Worm (Caenorhabditis elegans) whole organism, young adult: Measurements from ENCODE around the gene T09A12.1.

ENCODE experiments used
- B0019.2 ChIP-seq: fragments of 200-800 bp; sonication (Bioruptor generic); conservative IDR thresholded peaks from 2 replicates; pipeline ENCODE4 v1.3.6; 2022; ENCODE audit warnings: missing genetic modification reagents, missing genetic modification characterization, missing compliant biosample characterization
- D2030.7 ChIP-seq: fragments of 200-800 bp; sonication (Bioruptor generic); IDR thresholded peaks from 2 replicates; pipeline ENCODE4 v1.3.6; 2022; ENCODE audit warnings: missing genetic modification reagents, missing genetic modification characterization, missing compliant biosample characterization
- F55B11.4 ChIP-seq: sonication (generic microtip); optimal IDR thresholded peaks from 2 replicates; lab custom pipeline; 2016; ENCODE audit warnings: missing compliant biosample characterization, missing genetic modification characterization, borderline replicate concordance; ENCODE audit not compliant: insufficient read depth
- K11D2.4 ChIP-seq: fragments of 200-800 bp; sonication (Bioruptor generic); IDR thresholded peaks from 2 replicates; pipeline ENCODE4 v1.3.6; 2022; ENCODE audit warnings: missing genetic modification reagents, missing genetic modification characterization, missing compliant biosample characterization
- Y95B8A.8 ChIP-seq: fragments of 200-800 bp; sonication (Bioruptor generic); IDR thresholded peaks from 2 replicates; pipeline ENCODE4 v1.3.6; 2022; ENCODE audit warnings: missing genetic modification reagents, missing genetic modification characterization, missing compliant biosample characterization
- ZK185.1 ChIP-seq: sonication (generic microtip); optimal IDR thresholded peaks from 2 replicates; lab custom pipeline; 2016; ENCODE audit warnings: mild to moderate bottlenecking, missing genetic modification characterization, missing compliant biosample characterization; ENCODE audit not compliant: poor library complexity, severe bottlenecking
- ama-1 ChIP-seq, 3 experiments: fragments of 150-350 bp in 1 of 3; sonication (generic microtip) in 2 of 3; optimal IDR thresholded peaks; 2 replicates each; lab custom pipeline; 2014 to 2018; ENCODE audit warnings: missing biosample characterization in 2 of 3, missing genetic modification characterization in 2 of 3, missing genetic modification reagents in 2 of 3
- atf-7 ChIP-seq: sonication (generic microtip); optimal IDR thresholded peaks from 2 replicates; lab custom pipeline; 2017; ENCODE audit warnings: mild to moderate bottlenecking, missing genetic modification characterization, missing compliant biosample characterization
- athp-1 ChIP-seq: sonication (generic microtip); optimal IDR thresholded peaks from 2 replicates; lab custom pipeline; 2017; ENCODE audit warnings: mild to moderate bottlenecking, missing genetic modification characterization, missing compliant biosample characterization
- bed-1 ChIP-seq: fragments of 200-800 bp; sonication (Bioruptor generic); IDR thresholded peaks from 2 replicates; pipeline ENCODE4 v1.3.6; 2022; ENCODE audit warnings: missing genetic modification reagents, missing genetic modification characterization, missing compliant biosample characterization
- ceh-40 ChIP-seq: fragments of 200-800 bp; sonication (Bioruptor generic); IDR thresholded peaks from 2 replicates; pipeline ENCODE4 v1.3.6; 2022; ENCODE audit warnings: missing genetic modification characterization, missing compliant biosample characterization
- ceh-79 ChIP-seq: sonication (generic microtip); optimal IDR thresholded peaks from 2 replicates; lab custom pipeline; 2017; ENCODE audit warnings: mild to moderate bottlenecking, missing genetic modification characterization, missing compliant biosample characterization
- ceh-91 ChIP-seq: fragments of 200-800 bp; sonication (Bioruptor generic); IDR thresholded peaks from 2 replicates; pipeline ENCODE4 v1.3.6; 2022; ENCODE audit warnings: missing genetic modification reagents, missing genetic modification characterization, missing compliant biosample characterization
- dox-1 ChIP-seq: fragments of 200-800 bp; sonication (Bioruptor generic); IDR thresholded peaks from 2 replicates; pipeline ENCODE4 v1.3.6; 2022; ENCODE audit warnings: missing genetic modification reagents, missing genetic modification characterization, missing compliant biosample characterization
- dpl-1 ChIP-seq: fragments of 150-350 bp; optimal IDR thresholded peaks from 2 replicates; lab custom pipeline; 2014; ENCODE audit warnings: missing biosample characterization, missing genetic modification reagents, missing genetic modification characterization
- egl-18 ChIP-seq: fragments of 200-800 bp; sonication (Bioruptor generic); IDR thresholded peaks from 2 replicates; pipeline ENCODE4 v1.3.6; 2022; ENCODE audit warnings: missing genetic modification reagents, missing genetic modification characterization, missing compliant biosample characterization
- ets-4 ChIP-seq: fragments of 200-800 bp; sonication (Bioruptor generic); optimal IDR thresholded peaks from 2 replicates; lab custom pipeline; 2018; ENCODE audit warnings: mild to moderate bottlenecking, missing genetic modification characterization, missing compliant biosample characterization
- hmg-20 ChIP-seq: fragments of 200-800 bp; sonication (Bioruptor generic); IDR thresholded peaks from 2 replicates; pipeline ENCODE4 v1.3.6; 2022; ENCODE audit warnings: missing genetic modification reagents, missing genetic modification characterization, missing compliant biosample characterization
- let-526 ChIP-seq: fragments of 200-800 bp; sonication (Bioruptor generic); IDR thresholded peaks from 2 replicates; pipeline ENCODE4 v1.3.6; 2022; ENCODE audit warnings: missing genetic modification reagents, missing genetic modification characterization, missing compliant biosample characterization
- lin-26 ChIP-seq: fragments of 200-800 bp; sonication (Bioruptor generic); IDR thresholded peaks from 2 replicates; pipeline ENCODE4 v1.3.6; 2022; ENCODE audit warnings: missing genetic modification reagents, missing genetic modification characterization, missing compliant biosample characterization
- lin-35 ChIP-seq, 3 experiments: fragments of 150-350 bp in 2 of 3; sonication (generic microtip) in 1 of 3; optimal IDR thresholded peaks; 2 replicates each; lab custom pipeline; 2014 to 2018; ENCODE audit warnings: missing biosample characterization in 3 of 3, missing genetic modification characterization in 3 of 3, missing genetic modification reagents in 3 of 3
- lin-40 ChIP-seq: sonication (generic microtip); optimal IDR thresholded peaks from 2 replicates; lab custom pipeline; 2016; ENCODE audit warnings: missing genetic modification characterization, mild to moderate bottlenecking, missing compliant biosample characterization, missing genotype, missing genetic modification reagents
- lir-1 ChIP-seq: fragments of 200-800 bp; sonication (Bioruptor generic); conservative IDR thresholded peaks from 2 replicates; pipeline ENCODE4 v1.3.6; 2022; ENCODE audit warnings: missing genetic modification reagents, missing genetic modification characterization, missing compliant biosample characterization
- mxl-1 ChIP-seq: sonication (generic microtip); optimal IDR thresholded peaks from 2 replicates; lab custom pipeline; 2016; ENCODE audit warnings: missing genetic modification characterization, missing compliant biosample characterization
- nfya-1 ChIP-seq: sonication (generic microtip); optimal IDR thresholded peaks from 2 replicates; lab custom pipeline; 2017; ENCODE audit warnings: antibody characterized with exemption, missing compliant biosample characterization, missing genetic modification characterization, borderline replicate concordance; ENCODE audit not compliant: insufficient read depth
- nhr-80 ChIP-seq: sonication (generic microtip); optimal IDR thresholded peaks from 2 replicates; lab custom pipeline; 2016; ENCODE audit warnings: missing genetic modification characterization, missing compliant biosample characterization
- nhr-90 ChIP-seq: sonication (generic microtip); optimal IDR thresholded peaks from 2 replicates; lab custom pipeline; 2016; ENCODE audit warnings: missing genotype, mild to moderate bottlenecking, missing genetic modification characterization, missing compliant biosample characterization
- pbrm-1 ChIP-seq: fragments of 200-800 bp; sonication (Bioruptor generic); IDR thresholded peaks from 2 replicates; pipeline ENCODE4 v1.3.6; 2022; ENCODE audit warnings: missing genetic modification reagents, missing genetic modification characterization, missing compliant biosample characterization
- rpc-1 ChIP-seq, 2 experiments: fragments of 150-350 bp in 1 of 2; sonication (generic microtip) in 1 of 2; optimal IDR thresholded peaks; 2 replicates each; lab custom pipeline; 2014 to 2018; ENCODE audit warnings: missing biosample characterization in 1 of 2, missing genetic modification characterization in 1 of 2, missing genetic modification reagents in 1 of 2, missing genotype in 1 of 2
- snpc-1.1 ChIP-seq: sonication (generic microtip); optimal IDR thresholded peaks from 2 replicates; lab custom pipeline; 2017; ENCODE audit warnings: missing genetic modification characterization, mild to moderate bottlenecking, missing compliant biosample characterization, antibody characterized with exemption, moderate library complexity, missing genotype, missing genetic modification reagents; ENCODE audit not compliant: insufficient read depth
- snpc-1.3 ChIP-seq: sonication (generic microtip); optimal IDR thresholded peaks from 2 replicates; lab custom pipeline; 2017; ENCODE audit warnings: missing genetic modification characterization, mild to moderate bottlenecking, missing compliant biosample characterization, antibody characterized with exemption, moderate library complexity, missing genotype, missing genetic modification reagents; ENCODE audit not compliant: insufficient read depth
- tbp1 ChIP-seq: fragments of 200-800 bp; sonication (Bioruptor generic); optimal IDR thresholded peaks from 2 replicates; lab custom pipeline; 2018; ENCODE audit warnings: mild to moderate bottlenecking, missing genetic modification characterization, missing compliant biosample characterization
- tlf-1 ChIP-seq: fragments of 200-800 bp; sonication (Bioruptor generic); optimal IDR thresholded peaks from 2 replicates; lab custom pipeline; 2018; ENCODE audit warnings: mild to moderate bottlenecking, missing genetic modification characterization, missing compliant biosample characterization
- unc-62 ChIP-seq: fragments of 150-350 bp; optimal IDR thresholded peaks from 2 replicates; lab custom pipeline; 2014; ENCODE audit warnings: missing biosample characterization, missing genetic modification reagents, missing genetic modification characterization
- xnd-1 ChIP-seq: sonication (generic microtip); optimal IDR thresholded peaks from 2 replicates; lab custom pipeline; 2016; ENCODE audit warnings: missing genotype, missing genetic modification reagents, missing genetic modification characterization, missing compliant biosample characterization
- zfh-2 ChIP-seq: fragments of 200-800 bp; sonication (Bioruptor generic); conservative IDR thresholded peaks from 2 replicates; pipeline ENCODE4 v1.3.6; 2022; ENCODE audit warnings: missing genetic modification reagents, missing genetic modification characterization, missing compliant biosample characterization
- ztf-18 ChIP-seq: sonication (generic microtip); optimal IDR thresholded peaks from 2 replicates; lab custom pipeline; 2016; ENCODE audit warnings: missing genotype, mild to moderate bottlenecking, missing genetic modification characterization, missing compliant biosample characterization

T09A12.1 gene

DNA sequence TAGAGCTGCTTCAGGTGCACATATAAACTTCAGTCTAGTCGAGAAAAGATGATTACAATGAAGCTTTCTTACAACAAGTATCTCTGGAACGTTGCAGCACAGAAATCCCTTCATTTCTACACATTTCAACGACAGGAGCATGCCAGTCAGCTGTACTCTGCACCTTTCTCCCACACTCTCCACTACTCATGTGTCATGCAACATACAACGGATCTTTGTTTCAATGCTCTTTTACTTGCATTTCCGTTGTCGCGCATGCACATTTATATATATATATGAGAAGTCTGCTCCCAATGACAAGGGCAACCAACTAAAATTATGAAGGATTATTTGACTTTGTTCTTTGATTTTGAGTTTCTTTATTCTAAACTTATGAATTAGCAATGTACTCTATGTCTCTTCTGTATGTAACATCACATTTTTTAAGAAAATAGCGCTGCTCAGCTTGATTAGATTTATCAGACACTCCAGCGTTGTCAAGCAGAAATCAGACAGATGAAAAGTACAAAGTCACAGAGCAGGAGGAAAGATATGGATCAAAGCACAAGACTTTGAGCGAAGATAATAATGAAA is 9.0 kb upstream of the T09A12.1 start:
- TF ChIP-seq hmg-20 (GFP tag; lab: Robert Waterston, UW) (no peak), dox-1 (GFP tag; lab: Robert Waterston, UW) (no peak), snpc-1.1 (tag; lab: Kevin White, UChicago) (no peak), nfya-1 (tag; lab: Kevin White, UChicago) (no peak), bed-1 (GFP tag; lab: Robert Waterston, UW) (no peak), D2030.7 (no peak), Y95B8A.8 (no peak), lir-1 (GFP tag; lab: Robert Waterston, UW) (no peak), atf-7 (tag; lab: Kevin White, UChicago) (no peak), xnd-1 (tag; lab: Kevin White, UChicago) (no peak), lin-35 (GFP tag; optimal IDR thresholded peaks at IDR 0.05; lab: Kevin White, UChicago) (no peak), lin-26 (no peak), K11D2.4 (GFP tag; lab: Robert Waterston, UW) (no peak), egl-18 (no peak), unc-62 (no peak), rpc-1 (optimal IDR thresholded peaks at IDR 0.05; lab: Kevin White, UChicago) (no peak), rpc-1 (tag; optimal IDR thresholded peaks at IDR 0.05; lab: Kevin White, UChicago) (no peak), snpc-1.3 (tag; lab: Kevin White, UChicago) (no peak), let-526 (no peak), F55B11.4 (tag; lab: Kevin White, UChicago) (no peak)

DNA sequence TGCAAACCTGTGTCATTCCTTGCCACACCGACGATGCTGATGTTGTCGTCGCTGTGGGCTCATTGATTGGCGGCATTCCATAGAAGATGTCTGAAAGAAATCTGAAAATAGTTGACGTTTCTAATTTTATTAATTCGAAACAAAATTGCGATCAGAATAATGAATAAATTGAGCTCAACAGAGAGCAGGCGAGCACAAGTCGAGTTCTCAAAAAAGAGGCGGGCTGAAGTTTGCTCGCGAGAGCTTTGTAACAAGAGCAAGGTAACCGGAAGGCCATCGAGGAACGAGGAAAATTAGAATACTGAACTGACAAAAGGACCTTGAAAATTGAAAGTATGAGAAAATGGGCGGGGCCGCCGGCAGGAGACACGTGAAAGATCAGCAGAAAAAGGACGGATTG is 7.7 kb upstream of the T09A12.1 start, which contains the start of gene nhr-66:
Gene nhr-66, minus strand, starts transcription at position 101 of the 400 bp plus-strand sequence.
- TF ChIP-seq dpl-1 (GFP tag; lab: Kevin White, UChicago) (no peak), ama-1 (optimal IDR thresholded peaks at IDR 0.05; lab: Kevin White, UChicago) (no peak), ama-1 (GFP tag; optimal IDR thresholded peaks at IDR 0.05; lab: Kevin White, UChicago) (no peak), ets-4 (GFP tag; lab: Kevin White, UChicago) (no peak), tbp1 (GFP tag; lab: Kevin White, UChicago) (no peak), pbrm-1 (GFP tag; lab: Robert Waterston, UW) (no peak), mxl-1 (tag; lab: Kevin White, UChicago) (no peak), nhr-80 (no peak), ceh-79 (tag; lab: Kevin White, UChicago) (no peak), ceh-91 (no peak), F55B11.4 (tag; lab: Kevin White, UChicago) (no peak), ztf-18 (tag; lab: Kevin White, UChicago) (no peak), tlf-1 (GFP tag; lab: Kevin White, UChicago) (no peak), unc-62 (no peak), lin-40 (tag; lab: Kevin White, UChicago) (no peak), zfh-2 (GFP tag; lab: Robert Waterston, UW) (no peak), athp-1 (tag; lab: Kevin White, UChicago) (no peak), nhr-90 (tag; lab: Kevin White, UChicago) (no peak), B0019.2 (no peak), ZK185.1 (no peak), ceh-40 (GFP tag; lab: Robert Waterston, UW) (no peak)
